Worm (Caenorhabditis elegans) whole organism, mixed stage, embryonic: ENCODE data around the gene efn-4.

Experiments used
- ces-1 ChIP-seq: fragments of 150-350 bp; optimal IDR thresholded peaks from 2 replicates; lab custom pipeline; 2014; ENCODE audit warnings: missing biosample characterization, missing genetic modification reagents, missing genetic modification characterization
- elt-1 ChIP-seq: sonication (generic microtip); optimal IDR thresholded peaks from 2 replicates; lab custom pipeline; 2017; ENCODE audit warnings: missing genetic modification characterization, mild to moderate bottlenecking, missing compliant biosample characterization, antibody characterized with exemption, moderate library complexity, borderline replicate concordance; ENCODE audit not compliant: insufficient read depth
- elt-3 ChIP-seq: fragments of 150-350 bp; optimal IDR thresholded peaks from 2 replicates; lab custom pipeline; 2014; ENCODE audit warnings: missing biosample characterization, missing genetic modification characterization
- mep-1 ChIP-seq: fragments of 150-350 bp; optimal IDR thresholded peaks from 2 replicates; lab custom pipeline; 2017; ENCODE audit warnings: missing biosample characterization, missing genetic modification reagents, missing genetic modification characterization, inconsistent platforms
- unc-62 ChIP-seq: fragments of 150-350 bp; optimal IDR thresholded peaks from 2 replicates; lab custom pipeline; 2014; ENCODE audit warnings: missing biosample characterization, missing genetic modification reagents, missing genetic modification characterization

DNA sequence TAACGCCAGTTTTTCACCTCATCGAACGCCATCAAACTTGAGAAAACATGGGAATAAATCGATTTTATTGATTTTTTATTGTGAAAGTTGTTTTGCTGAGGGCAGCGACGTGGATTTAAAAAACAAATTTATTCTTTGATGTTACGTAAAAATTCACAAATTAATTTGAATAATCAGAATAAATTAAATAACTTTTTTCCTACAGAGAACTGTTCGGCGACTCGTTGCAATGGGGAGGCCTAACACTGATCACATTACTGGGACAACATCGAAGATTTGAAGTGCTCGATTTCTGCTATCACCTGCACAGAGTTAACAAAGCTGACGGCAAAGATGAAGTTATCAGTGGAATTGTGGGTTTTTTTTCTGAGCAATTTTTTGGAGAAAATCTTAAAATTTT lies 23.1 kb downstream of the efn-4 start, which contains the start of gene F56A11.6:
- TF ChIP-seq unc-62 (GFP tag; lab: Kevin White, UChicago) (no peak), ces-1 (GFP tag; lab: Kevin White, UChicago) (no peak), elt-3 (tag; lab: Kevin White, UChicago) (no peak), mep-1 (no peak), elt-1 (no peak)
